Worm (Caenorhabditis elegans) whole organism, early embryonic: ENCODE measurements around the gene R05H11.2.

Source experiments
- B0310.2 ChIP-seq: sonication (generic microtip); optimal IDR thresholded peaks from 2 replicates; lab custom pipeline; 2016; ENCODE audit warnings: mild to moderate bottlenecking, missing genetic modification characterization, missing compliant biosample characterization
- F13C5.2 ChIP-seq: sonication (generic microtip); optimal IDR thresholded peaks from 2 replicates; lab custom pipeline; 2017; ENCODE audit warnings: mild to moderate bottlenecking, missing genetic modification characterization, inconsistent platforms, missing compliant biosample characterization
- aly-1 ChIP-seq: sonication (generic microtip); optimal IDR thresholded peaks from 2 replicates; lab custom pipeline; 2016; ENCODE audit warnings: missing genetic modification characterization, missing compliant biosample characterization
- ama-1 ChIP-seq: fragments of 150-350 bp; optimal IDR thresholded peaks from 2 replicates; lab custom pipeline; 2014
- ceh-13 ChIP-seq: fragments of 200-800 bp; sonication (Bioruptor generic); optimal IDR thresholded peaks from 2 replicates; lab custom pipeline; 2018; ENCODE audit warnings: mild to moderate bottlenecking, missing genetic modification characterization, missing compliant biosample characterization
- ets-7 ChIP-seq: sonication (generic microtip); optimal IDR thresholded peaks from 2 replicates; lab custom pipeline; 2016; ENCODE audit warnings: missing genotype, missing genetic modification characterization, missing compliant biosample characterization
- flt-1 ChIP-seq: fragments of 200-800 bp; sonication (Bioruptor generic); IDR thresholded peaks from 2 replicates; pipeline ENCODE4 v1.3.6; 2022; ENCODE audit warnings: missing genetic modification characterization, missing compliant biosample characterization
- pes-1 ChIP-seq: fragments of 200-800 bp; sonication (Bioruptor generic); IDR thresholded peaks from 2 replicates; pipeline ENCODE4 v1.3.6; 2022; ENCODE audit warnings: missing genetic modification reagents, missing genetic modification characterization, missing compliant biosample characterization
- sea-1 ChIP-seq: fragments of 200-800 bp; sonication (Bioruptor generic); conservative IDR thresholded peaks from 2 replicates; pipeline ENCODE4 v1.3.6; 2022; ENCODE audit warnings: missing genetic modification characterization, missing compliant biosample characterization

ce11 chrIII:6837320-6837719 lies 39.2 kb downstream of the R05H11.2 start:
- TF ChIP-seq F13C5.2 = no peak
- no peak for TF ChIP-seq sea-1
- no peak for TF ChIP-seq ama-1 (lab: Kevin White, UChicago)
- TF ChIP-seq ceh-13 (GFP tag; lab: Kevin White, UChicago) = no peak
- TF ChIP-seq pes-1 (GFP tag; lab: Robert Waterston, UW) = no peak
- no peak for TF ChIP-seq flt-1 (GFP tag; lab: Robert Waterston, UW)
- no peak for TF ChIP-seq B0310.2 (tag; lab: Kevin White, UChicago)
- TF ChIP-seq aly-1 (tag; lab: Kevin White, UChicago) = no peak
- TF ChIP-seq ets-7 (tag; lab: Kevin White, UChicago) = no peak
